Worm (Caenorhabditis elegans) whole organism, dauer: ENCODE measurements around the gene ada-2.

Source experiments
- unc-62 ChIP-seq: sonication (generic microtip); optimal IDR thresholded peaks from 2 replicates; lab custom pipeline; 2017; ENCODE audit warnings: missing biosample characterization, missing genetic modification reagents, missing genetic modification characterization

Gene ada-2

ce11 chrII:7233274-7233673 is 18.8 kb upstream of the ada-2 start:
- no peak for TF ChIP-seq unc-62 (GFP tag; lab: Kevin White, UChicago)

DNA sequence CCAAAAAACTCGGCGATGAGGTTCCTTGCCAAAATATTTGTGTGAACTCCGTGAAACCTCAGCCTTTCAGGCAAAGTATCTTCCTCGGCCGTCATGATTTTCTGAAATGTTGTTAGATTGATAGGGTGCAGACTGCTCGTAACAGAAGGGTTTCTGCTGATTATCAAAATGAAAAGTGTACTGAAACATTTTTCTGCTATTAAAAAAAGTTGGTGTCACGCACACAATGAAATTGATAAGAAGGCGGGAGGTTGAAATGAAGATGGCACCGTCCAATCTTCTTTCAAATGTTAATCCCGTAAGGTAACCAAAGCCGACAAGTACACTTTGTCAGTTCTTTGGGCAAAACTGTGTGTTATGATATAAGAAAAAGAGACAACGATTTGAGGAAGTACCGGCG is 15.1 kb upstream of the ada-2 start:
- no peak for TF ChIP-seq unc-62 (GFP tag; lab: Kevin White, UChicago)

DNA sequence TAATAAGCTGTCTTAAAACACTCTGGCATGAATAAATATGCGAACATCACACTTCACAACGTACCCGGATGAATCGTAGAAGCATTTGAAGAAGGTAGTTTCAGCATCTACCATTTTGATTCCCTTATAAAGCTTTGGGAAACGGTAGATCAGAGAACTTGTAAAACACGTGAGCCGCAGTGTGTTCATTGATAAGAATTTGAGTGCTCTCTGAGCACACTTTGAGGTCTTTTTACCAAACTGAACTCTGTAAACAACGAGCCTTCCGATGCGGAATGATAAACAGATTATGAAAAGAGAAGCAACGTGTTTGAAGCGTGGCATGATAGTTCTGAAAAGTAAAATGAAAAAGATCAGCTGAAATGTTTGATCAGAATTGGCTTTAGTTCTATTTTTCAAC is 13.8 kb upstream of the ada-2 start, which contains the start of gene aqp-1:
aqp-1 (minus strand) TSS at position 102 of the 400 bp plus-strand sequence.
- no peak for TF ChIP-seq unc-62 (GFP tag; lab: Kevin White, UChicago)

ce11 chrII:7238791-7239190 is 13.3 kb upstream of the ada-2 start:
- no peak for TF ChIP-seq unc-62 (GFP tag; lab: Kevin White, UChicago)

DNA sequence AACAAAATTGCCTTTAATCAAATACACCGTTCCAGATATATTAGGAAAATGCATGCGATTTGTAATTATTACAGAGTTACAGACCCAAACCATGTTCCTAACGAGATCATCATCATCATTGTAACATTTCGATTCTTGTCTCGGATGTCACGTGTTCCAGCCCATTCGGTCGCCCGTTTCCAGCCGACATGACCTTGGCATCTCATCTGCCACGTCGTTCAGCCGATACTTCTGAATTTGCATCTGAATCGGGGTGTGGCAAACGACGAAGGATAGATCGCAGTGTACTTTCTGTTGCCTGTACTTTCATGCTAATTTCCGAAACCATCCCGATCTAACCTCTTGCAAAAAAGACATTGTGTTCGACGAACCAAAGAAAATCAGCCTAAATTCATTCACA is 12.4 kb upstream of the ada-2 start:
- no peak for TF ChIP-seq unc-62 (GFP tag; lab: Kevin White, UChicago)

ce11 chrII:7242754-7243153 is 9.3 kb upstream of the ada-2 start:
- TF ChIP-seq unc-62 (GFP tag; lab: Kevin White, UChicago) = no peak

DNA sequence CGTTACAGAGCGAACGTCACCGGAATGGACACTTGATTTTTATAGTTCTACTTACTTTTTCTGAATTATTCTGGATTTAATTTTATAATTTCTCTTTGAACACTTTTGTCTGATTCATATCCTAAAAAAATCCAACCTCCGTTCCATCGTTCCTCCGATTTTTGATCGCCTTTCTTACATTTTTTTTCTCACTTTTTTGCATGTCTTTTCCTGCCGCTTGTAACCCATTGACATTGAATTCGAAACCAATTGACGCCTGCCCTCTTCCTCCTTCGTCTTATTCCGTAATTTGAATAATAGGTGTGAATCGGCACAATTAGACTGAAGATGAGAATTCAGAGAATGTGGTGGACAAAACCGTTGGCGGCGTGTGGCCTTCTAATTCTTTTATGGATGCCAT is 6.5 kb upstream of the ada-2 start, which contains the start of gene skpo-3:
skpo-3 (plus strand) TSS at position 301 of the 400 bp plus-strand sequence.
- TF ChIP-seq unc-62 (GFP tag; lab: Kevin White, UChicago) = no peak

DNA sequence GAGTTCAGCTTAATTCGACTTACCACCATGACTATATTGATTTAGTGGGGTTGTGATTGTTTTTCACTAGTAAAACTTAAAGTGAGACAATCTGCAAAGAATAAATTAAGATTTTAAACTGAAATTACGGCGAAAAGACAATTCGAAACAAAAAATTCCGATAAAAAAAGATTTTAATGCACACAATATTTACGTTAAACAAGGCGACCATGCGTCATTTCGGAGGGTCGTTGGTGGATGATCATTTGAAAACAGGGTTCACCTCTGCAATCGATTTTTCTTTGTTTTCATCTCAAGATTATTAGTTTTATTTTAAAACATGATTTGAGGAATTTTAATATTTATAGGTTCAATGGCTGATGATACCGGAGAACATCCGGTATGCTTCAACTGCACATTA is 1.0 kb downstream of the ada-2 start, which contains the start of gene lsm-4:
lsm-4 (minus strand) TSS at position 91 of the 400 bp plus-strand sequence.
- TF ChIP-seq unc-62 (GFP tag; lab: Kevin White, UChicago) = no peak

ce11 chrII:7255614-7256162 is 3.6 kb downstream of the ada-2 start, which contains the start of gene F32A5.8:
Gene F32A5.8 (plus strand): TSS chrII:7256112.
- TF ChIP-seq unc-62 (GFP tag; lab: Kevin White, UChicago) = no peak

DNA sequence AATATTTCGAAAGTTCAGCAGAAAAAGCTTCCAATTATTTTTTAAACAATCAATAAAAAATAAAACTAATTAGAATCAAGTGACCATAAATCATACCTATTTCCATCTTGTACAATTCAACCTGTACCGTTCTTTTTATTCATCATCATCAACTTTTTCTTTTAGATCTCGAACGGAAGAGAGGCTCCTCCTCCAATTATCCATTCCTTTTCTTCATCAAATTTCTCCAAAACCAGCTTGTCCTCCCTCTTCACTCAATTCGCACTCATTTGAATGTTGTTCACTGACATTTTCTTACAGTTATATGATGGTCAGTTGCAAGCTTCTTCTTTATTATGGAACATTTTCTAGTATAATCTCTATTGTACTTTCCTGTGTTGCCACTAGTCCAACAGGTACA is 9.8 kb downstream of the ada-2 start, which contains the start of gene C30G12.4:
C30G12.4 (plus strand) TSS at position 301 of the 400 bp plus-strand sequence.
- no peak for TF ChIP-seq unc-62 (GFP tag; lab: Kevin White, UChicago)

- TF ChIP-seq unc-62 (GFP tag; lab: Kevin White, UChicago) = no peak
Measured at ce11 chrII:7264675-7265074, 12.6 kb downstream of the ada-2 start.

ce11 chrII:7269783-7270182 is 17.7 kb downstream of the ada-2 start:
- TF ChIP-seq unc-62 (GFP tag; lab: Kevin White, UChicago) = no peak

DNA sequence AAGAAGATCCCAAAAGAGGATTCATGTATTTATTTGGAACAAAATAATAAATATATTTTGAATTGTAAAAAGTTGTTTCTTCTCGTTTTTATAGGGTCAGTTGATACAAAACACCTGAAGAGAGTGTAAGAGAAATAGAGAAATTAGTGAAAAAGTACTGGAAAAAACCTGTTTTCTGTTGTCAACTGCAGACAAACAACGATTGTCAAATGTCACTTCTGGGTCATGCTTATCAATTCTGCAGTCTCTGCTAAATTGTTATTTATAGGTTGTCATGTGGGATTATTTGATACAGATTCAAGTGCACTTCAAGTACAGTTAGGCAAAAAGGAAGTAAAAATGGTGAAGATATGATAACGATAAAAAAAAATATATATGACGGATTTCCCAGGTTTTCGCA is 20.5 kb downstream of the ada-2 start:
- TF ChIP-seq unc-62 (GFP tag; lab: Kevin White, UChicago) = no peak

DNA sequence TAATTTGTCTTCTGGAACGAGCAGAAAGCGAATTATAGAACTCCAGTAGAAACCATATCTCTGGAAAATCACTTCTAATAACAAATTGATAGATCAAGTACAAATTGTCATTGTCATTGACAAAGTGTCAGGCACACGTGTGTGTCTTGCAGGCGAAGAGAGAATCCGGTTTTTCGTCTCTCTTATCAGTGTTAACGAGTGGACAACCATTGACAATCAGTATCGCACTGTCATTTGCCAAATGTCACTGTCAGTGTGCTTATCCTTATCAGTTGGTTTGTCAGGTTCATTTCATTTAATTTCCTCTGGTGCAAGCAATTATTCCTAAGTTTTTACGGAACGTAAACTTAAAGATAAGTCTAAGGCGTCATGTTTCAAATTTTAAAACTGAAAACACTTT is 21.5 kb downstream of the ada-2 start:
- TF ChIP-seq unc-62 (GFP tag; lab: Kevin White, UChicago) = no peak

ce11 chrII:7277257-7277656 is 25.2 kb downstream of the ada-2 start:
- no peak for TF ChIP-seq unc-62 (GFP tag; lab: Kevin White, UChicago)

- no peak for TF ChIP-seq unc-62 (GFP tag; lab: Kevin White, UChicago)
Measured at ce11 chrII:7277925-7278324, 25.9 kb downstream of the ada-2 start.

DNA sequence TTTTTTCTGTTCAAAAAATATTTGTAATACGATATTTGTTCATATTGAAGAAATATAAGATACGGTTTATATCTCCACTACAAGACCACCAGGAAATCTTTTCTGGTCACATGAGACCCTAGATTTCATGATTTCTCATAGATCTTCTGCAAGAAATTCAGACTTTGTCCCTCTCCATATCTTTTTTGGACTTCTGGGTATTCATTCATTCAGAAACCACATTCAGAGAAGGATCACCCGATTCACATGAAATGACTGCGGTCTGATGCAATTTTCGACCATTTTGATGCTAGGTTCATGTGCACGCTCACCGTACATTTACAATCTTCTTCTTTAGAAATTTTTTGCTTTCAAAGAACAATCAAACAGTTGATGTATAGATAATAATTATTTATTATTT is 27.7 kb downstream of the ada-2 start:
- TF ChIP-seq unc-62 (GFP tag; lab: Kevin White, UChicago) = no peak
